Worm (Caenorhabditis elegans) whole organism, L2 larva: ENCODE results near the gene F42A10.5.
A peak's percentile ranks its signal among the peaks of the same experiment; 100 is the strongest.

Experiments used
- C34F6.9 ChIP-seq: fragments of 150-350 bp; optimal IDR thresholded peaks from 2 replicates; lab custom pipeline; 2014; ENCODE audit warnings: missing biosample characterization, missing genetic modification characterization
- F13H6.1 ChIP-seq: sonication (generic microtip); optimal IDR thresholded peaks from 2 replicates; lab custom pipeline; 2016; ENCODE audit warnings: missing genetic modification characterization, missing compliant biosample characterization
- Y55F3AM.14 ChIP-seq: fragments of 200-800 bp; sonication (Bioruptor generic); optimal IDR thresholded peaks from 2 replicates; lab custom pipeline; 2018; ENCODE audit warnings: mild to moderate bottlenecking, missing genetic modification characterization, missing compliant biosample characterization
- ZK546.5 ChIP-seq: sonication (generic microtip); optimal IDR thresholded peaks from 2 replicates; lab custom pipeline; 2017; ENCODE audit warnings: missing biosample characterization, missing genetic modification characterization
- alr-1 ChIP-seq: fragments of 150-350 bp; optimal IDR thresholded peaks from 2 replicates; lab custom pipeline; 2014; ENCODE audit warnings: missing biosample characterization, missing genetic modification characterization
- aly-2 ChIP-seq: fragments of 150-350 bp; optimal IDR thresholded peaks from 2 replicates; lab custom pipeline; 2014; ENCODE audit warnings: missing biosample characterization, missing genetic modification characterization
- ama-1 ChIP-seq: fragments of 150-350 bp; optimal IDR thresholded peaks from 2 replicates; lab custom pipeline; 2018; ENCODE audit warnings: inconsistent platforms
- blmp-1 ChIP-seq: sonication (generic microtip); optimal IDR thresholded peaks from 2 replicates; lab custom pipeline; 2017; ENCODE audit warnings: missing genetic modification characterization, mild to moderate bottlenecking, missing compliant biosample characterization, antibody characterized with exemption, moderate library complexity; ENCODE audit not compliant: insufficient read depth
- ceh-16 ChIP-seq: fragments of 150-350 bp; optimal IDR thresholded peaks from 2 replicates; lab custom pipeline; 2014; ENCODE audit warnings: missing biosample characterization, missing genetic modification characterization
- ceh-82 ChIP-seq: fragments of 150-350 bp; optimal IDR thresholded peaks from 2 replicates; lab custom pipeline; 2014; ENCODE audit warnings: missing biosample characterization, missing genetic modification characterization
- crh-2 ChIP-seq: sonication (generic microtip); optimal IDR thresholded peaks from 2 replicates; lab custom pipeline; 2017; ENCODE audit warnings: missing biosample characterization, missing genetic modification characterization
- dmd-4 ChIP-seq: sonication (generic microtip); optimal IDR thresholded peaks from 2 replicates; lab custom pipeline; 2017; ENCODE audit warnings: missing biosample characterization, missing genetic modification characterization
- egl-27 ChIP-seq: sonication (generic microtip); optimal IDR thresholded peaks from 3 replicates; lab custom pipeline; 2017; ENCODE audit warnings: missing biosample characterization, missing genetic modification reagents, missing genetic modification characterization
- elt-1 ChIP-seq: fragments of 150-350 bp; optimal IDR thresholded peaks from 2 replicates; lab custom pipeline; 2014; ENCODE audit warnings: missing biosample characterization, missing genetic modification characterization
- fos-1 ChIP-seq: fragments of 150-350 bp; optimal IDR thresholded peaks from 2 replicates; lab custom pipeline; 2014; ENCODE audit warnings: missing biosample characterization, missing genetic modification characterization
- gmeb-1 ChIP-seq: fragments of 150-350 bp; optimal IDR thresholded peaks from 2 replicates; lab custom pipeline; 2014; ENCODE audit warnings: missing biosample characterization, missing genetic modification characterization
- lin-11 ChIP-seq: fragments of 150-350 bp; sonication (generic microtip); optimal IDR thresholded peaks from 2 replicates; lab custom pipeline; 2014; ENCODE audit warnings: missing biosample characterization, missing genetic modification characterization, inconsistent platforms, mixed read lengths
- lin-13 ChIP-seq: fragments of 150-350 bp; optimal IDR thresholded peaks from 2 replicates; lab custom pipeline; 2014; ENCODE audit warnings: missing biosample characterization, missing genetic modification reagents, missing genetic modification characterization
- lin-39 ChIP-seq: fragments of 150-350 bp; optimal IDR thresholded peaks from 2 replicates; lab custom pipeline; 2014; ENCODE audit warnings: missing biosample characterization, missing genetic modification reagents, missing genetic modification characterization
- lsy-2 ChIP-seq, 2 experiments: fragments of 150-350 bp in 1 of 2; sonication (generic microtip) in 1 of 2; optimal IDR thresholded peaks; 2 replicates each; lab custom pipeline; 2014 to 2017; ENCODE audit warnings: missing biosample characterization in 2 of 2, missing genetic modification characterization in 2 of 2
- nhr-11 ChIP-seq: fragments of 150-350 bp; optimal IDR thresholded peaks from 2 replicates; lab custom pipeline; 2014; ENCODE audit warnings: missing biosample characterization, missing genetic modification characterization
- nhr-129 ChIP-seq: fragments of 150-350 bp; optimal IDR thresholded peaks from 2 replicates; lab custom pipeline; 2014; ENCODE audit warnings: missing biosample characterization, missing genetic modification characterization
- nhr-21 ChIP-seq: fragments of 150-350 bp; optimal IDR thresholded peaks from 2 replicates; lab custom pipeline; 2014; ENCODE audit warnings: missing biosample characterization, missing genetic modification characterization
- nhr-23 ChIP-seq: fragments of 150-350 bp; optimal IDR thresholded peaks from 2 replicates; lab custom pipeline; 2014; ENCODE audit warnings: missing biosample characterization, missing genetic modification reagents, missing genetic modification characterization
- nhr-25 ChIP-seq: fragments of 150-350 bp; sonication (generic microtip); optimal IDR thresholded peaks from 3 replicates; lab custom pipeline; 2014; ENCODE audit warnings: missing biosample characterization, missing genetic modification characterization
- nhr-6 ChIP-seq: fragments of 150-350 bp; optimal IDR thresholded peaks from 2 replicates; lab custom pipeline; 2014; ENCODE audit warnings: missing biosample characterization, missing genetic modification characterization
- nhr-77 ChIP-seq: fragments of 150-350 bp; optimal IDR thresholded peaks from 2 replicates; lab custom pipeline; 2014; ENCODE audit warnings: missing biosample characterization, missing genetic modification characterization
- sem-4 ChIP-seq: fragments of 150-350 bp; optimal IDR thresholded peaks from 2 replicates; lab custom pipeline; 2014; ENCODE audit warnings: missing biosample characterization, missing genetic modification reagents, missing genetic modification characterization
- skn-1 ChIP-seq: sonication (generic microtip); optimal IDR thresholded peaks from 2 replicates; lab custom pipeline; 2017; ENCODE audit warnings: missing biosample characterization, missing genetic modification characterization
- sma-3 ChIP-seq: sonication (generic microtip); optimal IDR thresholded peaks from 2 replicates; lab custom pipeline; 2016; ENCODE audit warnings: missing genetic modification reagents, missing genetic modification characterization, missing compliant biosample characterization
- sma-9 ChIP-seq, 2 experiments: fragments of 150-350 bp in 1 of 2; sonication (generic microtip) in 1 of 2; optimal IDR thresholded peaks; 2 replicates each; lab custom pipeline; 2014 to 2016; ENCODE audit warnings: missing genetic modification characterization in 2 of 2, mild to moderate bottlenecking in 1 of 2, missing biosample characterization in 1 of 2, missing compliant biosample characterization in 1 of 2, missing genetic modification reagents in 1 of 2, moderate library complexity in 1 of 2
- snpc-4 ChIP-seq: fragments of 150-350 bp; optimal IDR thresholded peaks from 2 replicates; lab custom pipeline; 2014; ENCODE audit warnings: missing biosample characterization, missing genetic modification characterization
- unc-55 ChIP-seq: fragments of 150-350 bp; sonication (generic microtip); optimal IDR thresholded peaks from 3 replicates; lab custom pipeline; 2014; ENCODE audit warnings: missing biosample characterization, missing genetic modification reagents, missing genetic modification characterization
- zag-1 ChIP-seq: fragments of 150-350 bp; optimal IDR thresholded peaks from 2 replicates; lab custom pipeline; 2014; ENCODE audit warnings: missing biosample characterization, missing genetic modification characterization
- ztf-11 ChIP-seq: sonication (generic microtip); optimal IDR thresholded peaks from 2 replicates; lab custom pipeline; 2017; ENCODE audit warnings: missing biosample characterization, missing genetic modification characterization

The F42A10.5 gene

DNA sequence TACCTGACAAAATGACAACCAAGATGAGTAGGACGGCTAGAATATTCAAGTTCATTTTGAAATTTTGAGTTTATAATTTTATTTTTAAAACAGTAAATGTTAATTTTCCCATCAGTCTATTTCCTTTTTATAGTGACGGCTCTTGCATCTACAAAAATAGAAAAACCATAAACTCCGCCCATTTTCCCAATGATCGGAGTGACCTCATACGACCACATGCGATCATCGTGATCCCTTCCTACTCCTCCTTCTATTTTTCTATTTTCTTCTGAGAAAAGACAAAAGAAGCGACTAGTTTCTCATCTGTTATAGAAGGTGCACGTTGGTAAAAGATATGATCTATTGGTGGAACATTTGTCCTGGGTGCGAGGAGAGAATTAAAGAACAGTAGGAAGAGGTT, 42.2 kb upstream of the F42A10.5 start, which contains the start of gene C23G10.11:
Gene C23G10.11, minus strand, starts transcription at position 101 of the 400 bp plus-strand sequence.
- TF ChIP-seq sma-3, result no peak
- TF ChIP-seq nhr-6 (tag; lab: Kevin White, UChicago), result no peak
- TF ChIP-seq ztf-11 (tag; lab: Kevin White, UChicago), result no peak
- no peak for TF ChIP-seq crh-2
- TF ChIP-seq fos-1 (tag; lab: Kevin White, UChicago), result no peak

DNA sequence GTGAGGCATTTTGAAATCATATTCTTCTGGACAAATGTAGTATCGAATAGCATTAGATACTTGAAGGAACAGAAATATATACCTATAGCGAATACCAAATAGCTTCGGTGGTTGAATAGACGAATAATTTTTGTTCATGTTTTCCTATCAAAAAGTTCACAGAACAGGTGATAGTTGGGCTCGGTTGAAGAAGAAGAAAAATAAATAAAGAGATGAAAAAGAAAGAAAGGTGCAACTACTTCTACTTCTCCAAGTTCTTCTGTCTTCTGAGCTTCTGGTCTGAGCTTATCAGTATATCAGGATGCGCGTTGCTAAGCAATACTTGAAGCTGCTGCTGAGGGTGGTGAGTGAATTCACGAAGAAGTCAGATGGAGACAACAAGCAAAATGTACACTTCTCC, 40.6 kb upstream of the F42A10.5 start, which contains the start of gene C23G10.10:
Gene C23G10.10, minus strand, starts transcription at position 101 of the 400 bp plus-strand sequence.
- TF ChIP-seq lin-13 (GFP tag; lab: Kevin White, UChicago), result no peak
- TF ChIP-seq fos-1 (tag; lab: Kevin White, UChicago), result no peak
- no peak for TF ChIP-seq nhr-129 (tag; lab: Kevin White, UChicago)
- TF ChIP-seq aly-2, result no peak
- TF ChIP-seq nhr-23, result no peak
- TF ChIP-seq unc-55 (GFP tag; lab: Kevin White, UChicago), result no peak
- no peak for TF ChIP-seq ceh-16 (tag; lab: Kevin White, UChicago)
- no peak for TF ChIP-seq C34F6.9 (tag; lab: Kevin White, UChicago)
- TF ChIP-seq, all 48 proteins: peak for 0

- TF ChIP-seq nhr-6 (tag; lab: Kevin White, UChicago), result no peak
- TF ChIP-seq nhr-25 (tag; lab: Kevin White, UChicago), result no peak
- TF ChIP-seq snpc-4 (tag; lab: Kevin White, UChicago), result peak; percentile 8
- TF ChIP-seq, all 48 proteins: peak for 1
These were observed 37.0 kb upstream of the F42A10.5 start for ce11 chrIII:6210215-6210822.

- TF ChIP-seq ceh-82 (tag; lab: Kevin White, UChicago) (no peak), lin-39 (no peak), ZK546.5 (no peak), nhr-77 (tag; lab: Kevin White, UChicago) (no peak)
These were observed 35.7 kb upstream of the F42A10.5 start, which contains the start of gene C23G10.1 for ce11 chrIII:6208984-6209383. C23G10.1 (plus strand) TSS chrIII:6209284.

DNA sequence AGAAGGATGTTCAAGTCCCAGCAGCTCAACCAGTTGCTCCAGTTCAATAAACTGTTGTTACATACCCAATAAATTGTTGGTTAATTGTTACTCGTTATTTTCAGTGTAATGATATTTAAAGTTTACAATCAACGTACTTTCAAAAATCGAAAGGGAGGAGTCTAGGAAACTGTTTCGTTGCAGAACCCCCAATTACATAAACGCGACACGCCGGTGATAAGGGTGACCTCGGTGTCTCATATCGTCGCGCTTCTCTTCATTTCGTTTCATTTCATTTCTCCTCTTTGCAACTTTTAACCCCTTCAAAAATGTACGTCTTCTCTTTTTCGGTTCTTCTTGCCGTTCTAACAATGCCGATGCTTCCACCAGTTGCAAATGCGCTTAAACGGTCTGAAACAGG, 34.6 kb upstream of the F42A10.5 start, which contains the start of gene C23G10.2:
Gene C23G10.2, plus strand, starts transcription at position 184 of the 400 bp plus-strand sequence.
- TF ChIP-seq aly-2 (no peak), zag-1 (tag; lab: Kevin White, UChicago) (no peak), alr-1 (tag; lab: Kevin White, UChicago) (no peak), unc-55 (GFP tag; lab: Kevin White, UChicago) (no peak), lsy-2 (tag; optimal IDR thresholded peaks at IDR 0.05; lab: Kevin White, UChicago) (no peak)

- no peak for TF ChIP-seq blmp-1 (tag; lab: Kevin White, UChicago)
- TF ChIP-seq egl-27, result no peak
- TF ChIP-seq, all 48 proteins: peak for 0
These were observed 33.8 kb upstream of the F42A10.5 start for ce11 chrIII:6207046-6207445.

ce11 chrIII:6206161-6206853, 33.0 kb upstream of the F42A10.5 start, which contains the start of the genes sna-3 and rps-3:
sna-3 (minus strand) TSS chrIII:6206211.
rps-3 (plus strand) TSS chrIII:6206803.
- TF ChIP-seq blmp-1 (tag; lab: Kevin White, UChicago) (peak; percentile 8), zag-1 (tag; lab: Kevin White, UChicago) (peak; percentile 10), lin-13 (GFP tag; lab: Kevin White, UChicago) (peak; percentile 81), lin-11 (tag; lab: Kevin White, UChicago) (peak; percentile 82), alr-1 (tag; lab: Kevin White, UChicago) (no peak), nhr-25 (tag; lab: Kevin White, UChicago) (peak; percentile 73), snpc-4 (tag; lab: Kevin White, UChicago) (peak; percentile 63), crh-2 (peak; percentile 90), nhr-11 (tag; lab: Kevin White, UChicago) (no peak), Y55F3AM.14 (no peak), sma-9 (GFP tag; optimal IDR thresholded peaks at IDR 0.05; lab: Kevin White, UChicago) (peak; percentile 55), sma-9 (tag; optimal IDR thresholded peaks at IDR 0.05; lab: Kevin White, UChicago) (no peak), elt-1 (tag; lab: Kevin White, UChicago) (no peak), sma-3 (peak; percentile 52), gmeb-1 (tag; lab: Kevin White, UChicago) (peak; percentile 78), ZK546.5 (peak; percentile 40), lsy-2 (tag; optimal IDR thresholded peaks at IDR 0.05; lab: Kevin White, UChicago) (peak; percentile 68 to 92), ceh-16 (tag; lab: Kevin White, UChicago) (peak; percentile 52), ama-1 (lab: Kevin White, UChicago) (no peak), nhr-21 (tag; lab: Kevin White, UChicago) (peak; percentile 64), unc-55 (GFP tag; lab: Kevin White, UChicago) (peak; percentile 93), C34F6.9 (tag; lab: Kevin White, UChicago) (peak; percentile 90), F13H6.1 (tag; lab: Kevin White, UChicago) (peak; percentile 64), egl-27 (peak; percentile 21), sem-4 (tag; lab: Kevin White, UChicago) (no peak), nhr-129 (tag; lab: Kevin White, UChicago) (peak; percentile 91), fos-1 (tag; lab: Kevin White, UChicago) (peak; percentile 70), skn-1 (no peak), dmd-4 (tag; lab: Kevin White, UChicago) (no peak)
